Worm (Caenorhabditis elegans) whole organism, young adult: ENCODE results near the gene W01D2.6.

Experiments
- F10E7.11 ChIP-seq: sonication (generic microtip); optimal IDR thresholded peaks from 2 replicates; lab custom pipeline; 2017; ENCODE audit warnings: mild to moderate bottlenecking, missing genetic modification characterization, moderate library complexity, missing compliant biosample characterization
- F55B11.4 ChIP-seq: sonication (generic microtip); optimal IDR thresholded peaks from 2 replicates; lab custom pipeline; 2016; ENCODE audit warnings: missing compliant biosample characterization, missing genetic modification characterization, borderline replicate concordance; ENCODE audit not compliant: insufficient read depth
- ama-1 ChIP-seq, 3 experiments: fragments of 150-350 bp in 1 of 3; sonication (generic microtip) in 2 of 3; optimal IDR thresholded peaks; 2 replicates each; lab custom pipeline; 2014 to 2018; ENCODE audit warnings: missing biosample characterization in 2 of 3, missing genetic modification characterization in 2 of 3, missing genetic modification reagents in 2 of 3
- dpff-1 ChIP-seq: sonication (generic microtip); optimal IDR thresholded peaks from 2 replicates; lab custom pipeline; 2017; ENCODE audit warnings: mild to moderate bottlenecking, missing genetic modification characterization, missing compliant biosample characterization
- dpl-1 ChIP-seq: fragments of 150-350 bp; optimal IDR thresholded peaks from 2 replicates; lab custom pipeline; 2014; ENCODE audit warnings: missing biosample characterization, missing genetic modification reagents, missing genetic modification characterization
- him-1 ChIP-seq: sonication (generic microtip); optimal IDR thresholded peaks from 2 replicates; lab custom pipeline; 2016; ENCODE audit warnings: missing genotype, missing genetic modification reagents, missing genetic modification characterization, missing compliant biosample characterization
- lin-54 ChIP-seq: fragments of 200-800 bp; sonication (Bioruptor generic); optimal IDR thresholded peaks from 2 replicates; lab custom pipeline; 2018; ENCODE audit warnings: mild to moderate bottlenecking, missing genetic modification characterization, missing compliant biosample characterization
- pha-4 ChIP-seq: fragments of 150-350 bp; sonication (generic microtip); optimal IDR thresholded peaks from 2 replicates; lab custom pipeline; 2014; ENCODE audit warnings: missing biosample characterization, missing genetic modification reagents, missing genetic modification characterization
- rcor-1 ChIP-seq: fragments of 200-800 bp; sonication (Bioruptor generic); IDR thresholded peaks from 2 replicates; pipeline ENCODE4 v1.3.6; 2022; ENCODE audit warnings: missing genetic modification reagents, missing genetic modification characterization, missing compliant biosample characterization
- snpc-4 ChIP-seq, 5 experiments: fragments of 150-350 bp in 1 of 5; sonication (generic microtip) in 4 of 5; optimal IDR thresholded peaks; 2 replicates each; lab custom pipeline; 2014 to 2018; ENCODE audit warnings: missing genetic modification characterization in 5 of 5, missing biosample characterization in 3 of 5, antibody characterized with exemption in 2 of 5, mild to moderate bottlenecking in 2 of 5, missing compliant biosample characterization in 2 of 5, missing genotype in 2 of 5, moderate library complexity in 2 of 5, missing genetic modification reagents in 1 of 5
- zfh-2 ChIP-seq: fragments of 200-800 bp; sonication (Bioruptor generic); conservative IDR thresholded peaks from 2 replicates; pipeline ENCODE4 v1.3.6; 2022; ENCODE audit warnings: missing genetic modification reagents, missing genetic modification characterization, missing compliant biosample characterization
- ztf-28 ChIP-seq: fragments of 200-800 bp; sonication (Bioruptor generic); IDR thresholded peaks from 2 replicates; pipeline ENCODE4 v1.3.6; 2022; ENCODE audit warnings: missing genetic modification reagents, missing genetic modification characterization, missing compliant biosample characterization

DNA sequence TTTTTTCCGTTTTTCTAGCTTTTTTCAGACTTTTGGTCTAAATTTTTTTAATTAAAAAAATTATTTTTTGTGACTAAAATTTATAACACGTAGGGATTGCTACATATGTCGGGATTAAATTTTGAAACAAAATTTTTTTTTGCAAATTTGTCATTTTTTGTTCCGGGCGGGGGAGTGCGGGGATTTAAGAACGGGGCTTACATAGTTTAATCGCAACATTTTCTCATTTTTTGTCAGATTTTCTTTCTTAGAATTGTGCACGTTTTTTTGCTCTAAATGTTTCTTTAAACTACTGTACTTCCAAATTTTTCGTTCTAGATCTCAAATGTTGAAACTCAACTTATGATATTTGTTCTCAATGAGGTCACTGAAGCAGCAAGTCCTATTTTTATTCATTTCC lies 18.0 kb upstream of the W01D2.6 start, which contains the start of gene Y54E2A.10:
- TF ChIP-seq rcor-1 (GFP tag; lab: Robert Waterston, UW) = no peak
- TF ChIP-seq snpc-4 (GFP tag; optimal IDR thresholded peaks at IDR 0.05; lab: Kevin White, UChicago) = no peak
- no peak for TF ChIP-seq snpc-4 (tag; optimal IDR thresholded peaks at IDR 0.05; lab: Kevin White, UChicago)
- no peak for TF ChIP-seq F55B11.4 (tag; lab: Kevin White, UChicago)
- no peak for TF ChIP-seq ztf-28 (GFP tag; lab: Robert Waterston, UW)
- TF ChIP-seq F10E7.11 (tag; lab: Kevin White, UChicago) = no peak
- TF ChIP-seq ama-1 (optimal IDR thresholded peaks at IDR 0.05; lab: Kevin White, UChicago) = no peak
- TF ChIP-seq ama-1 (GFP tag; optimal IDR thresholded peaks at IDR 0.05; lab: Kevin White, UChicago) = no peak
- no peak for TF ChIP-seq zfh-2 (GFP tag; lab: Robert Waterston, UW)
- TF ChIP-seq him-1 (tag; lab: Kevin White, UChicago) = no peak
- no peak for TF ChIP-seq lin-54 (GFP tag; lab: Kevin White, UChicago)
- TF ChIP-seq pha-4 = no peak
- TF ChIP-seq dpff-1 (tag; lab: Kevin White, UChicago) = no peak
- no peak for TF ChIP-seq dpl-1 (GFP tag; lab: Kevin White, UChicago)
